Fruit fly (Drosophila melanogaster): ENCODE results near the gene CG13041.

DNA sequence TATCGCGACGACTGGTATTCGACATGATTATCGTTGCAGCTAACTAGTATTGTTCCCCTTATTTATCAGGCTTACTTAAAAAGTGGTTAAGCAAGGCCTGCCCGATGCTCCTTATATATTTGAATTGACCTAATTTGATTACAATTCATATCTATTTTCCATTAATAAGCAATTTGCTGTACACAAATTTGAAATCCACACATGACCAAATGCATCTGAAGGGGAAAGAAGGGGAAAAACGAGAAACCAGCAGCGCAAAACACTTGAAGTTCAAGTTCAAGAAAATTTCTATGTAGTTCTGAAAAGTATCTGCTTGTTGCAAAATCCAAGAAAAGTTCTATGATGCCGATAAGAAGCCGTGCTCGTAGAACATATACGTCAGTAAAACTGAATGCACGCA lies 7.3 kb upstream of the CG13041 start, which contains the start of the genes CG13040 and CG13039:
- no peak for TF ChIP-seq Mnt (GFP tag; optimal IDR thresholded peaks at IDR 0.05)
- no peak for TF ChIP-seq Clk (GFP tag; optimal IDR thresholded peaks at IDR 0.05)
- no peak for TF ChIP-seq CG11617 (GFP tag; optimal IDR thresholded peaks at IDR 0.05)
- no peak for TF ChIP-seq kay (GFP tag; ENCODE audit: borderline replicate concordance)
- no peak for TF ChIP-seq Hr96 (GFP tag; optimal IDR thresholded peaks at IDR 0.05)
- no peak for TF ChIP-seq cic (GFP tag; optimal IDR thresholded peaks at IDR 0.05)
- no peak for TF ChIP-seq CG33017 (tag; optimal IDR thresholded peaks at IDR 0.05)
- TF ChIP-seq ovo (GFP tag; optimal IDR thresholded peaks at IDR 0.05) = no peak
- TF ChIP-seq CG14711 (tag; optimal IDR thresholded peaks at IDR 0.05) = no peak
